Fruit fly (Drosophila melanogaster): Measurements from ENCODE around the gene Send2.

Gene Send2

DNA sequence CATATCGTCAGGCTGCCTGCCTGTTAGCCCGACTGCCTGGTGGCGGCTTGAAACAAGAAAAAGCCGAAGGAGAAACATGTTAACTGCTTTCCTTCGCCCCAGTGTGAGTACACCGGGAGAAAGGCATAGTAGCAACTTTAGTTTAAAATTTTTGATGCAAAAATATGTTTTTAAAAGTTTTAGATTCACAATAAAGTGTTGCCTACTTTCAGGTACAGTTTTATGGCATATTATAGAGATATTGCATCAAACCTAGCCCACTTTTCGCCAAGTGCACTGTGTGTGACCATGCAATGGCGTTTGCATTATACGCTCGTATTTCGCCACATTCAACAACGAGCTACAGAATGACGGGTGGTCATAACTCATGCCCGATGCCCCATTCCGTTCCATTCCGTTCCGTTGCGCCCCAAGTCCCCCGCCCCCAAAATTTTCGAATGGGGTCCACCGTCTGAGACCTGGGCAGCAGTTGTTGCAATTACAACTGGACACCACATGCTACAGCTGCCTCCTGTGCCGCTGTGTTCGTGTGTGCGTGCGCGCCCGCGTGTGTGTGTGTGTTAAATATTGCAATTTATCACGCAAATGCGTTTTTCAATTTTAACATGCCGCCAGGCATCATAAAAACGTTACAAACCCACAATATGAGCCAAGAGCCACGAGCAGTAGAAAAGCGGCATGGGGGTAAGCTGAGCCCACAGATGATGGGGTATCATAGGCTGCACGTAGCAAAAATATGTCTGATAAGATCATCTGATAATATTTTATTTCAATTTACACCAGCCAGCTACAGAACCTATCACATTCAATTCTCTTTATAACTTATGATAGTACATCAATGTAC, 23.7 kb upstream of the Send2 start:
- TF ChIP-seq dsx (GFP tag; optimal IDR thresholded peaks at IDR 0.05; ENCODE audit: poor library complexity, severe bottlenecking) (peak; percentile 55), CG11294 (GFP tag; IDR thresholded peaks at IDR 0.05) (peak; percentile 91), Sox15 (GFP tag; optimal IDR thresholded peaks at IDR 0.05) (peak; percentile 91), Ets21C (GFP tag; optimal IDR thresholded peaks at IDR 0.05) (peak; percentile 93), spab (GFP tag; optimal IDR thresholded peaks at IDR 0.05) (peak; percentile 94), Hr38 (GFP tag; optimal IDR thresholded peaks at IDR 0.05) (peak; percentile 37), ss (GFP tag; optimal IDR thresholded peaks at IDR 0.05) (peak; percentile 48 to 97), CG11762 (GFP tag; optimal IDR thresholded peaks at IDR 0.05; ENCODE audit: insufficient read depth) (peak; percentile 94), vri (GFP tag; optimal IDR thresholded peaks at IDR 0.05) (peak; percentile 92), CG6792 (GFP tag; optimal IDR thresholded peaks at IDR 0.05) (peak; percentile 96), CG34406 (GFP tag; optimal IDR thresholded peaks at IDR 0.05) (peak; percentile 93), CG3919 (GFP tag; optimal IDR thresholded peaks at IDR 0.05) (peak; percentile 83), CG15336 (GFP tag; IDR thresholded peaks at IDR 0.05) (peak; percentile 98), Eip93F (GFP tag; optimal IDR thresholded peaks at IDR 0.05) (peak; percentile 80), salr (GFP tag; optimal IDR thresholded peaks at IDR 0.05) (peak; percentile 85 to 90), CG11902 (GFP tag; optimal IDR thresholded peaks at IDR 0.05) (peak; percentile 78), OdsH (GFP tag; optimal IDR thresholded peaks at IDR 0.05) (peak; percentile 97), net (GFP tag; optimal IDR thresholded peaks at IDR 0.05) (peak; percentile 96), CG6808 (GFP tag; optimal IDR thresholded peaks at IDR 0.05) (peak; percentile 94), Sox14 (GFP tag; optimal IDR thresholded peaks at IDR 0.05) (peak; percentile 96), CG10631 (GFP tag; optimal IDR thresholded peaks at IDR 0.05) (peak; percentile 94), CG9139 (GFP tag; optimal IDR thresholded peaks at IDR 0.05) (peak; percentile 42), achi (GFP tag; optimal IDR thresholded peaks at IDR 0.05) (peak; percentile 93), CG8319 (GFP tag; optimal IDR thresholded peaks at IDR 0.05) (peak; percentile 92), Eip75B (GFP tag; optimal IDR thresholded peaks at IDR 0.05) (peak; percentile 91), CG31627 (GFP tag; optimal IDR thresholded peaks at IDR 0.05) (peak; percentile 96), fkh (GFP tag; optimal IDR thresholded peaks at IDR 0.05) (no peak), Blimp-1 (GFP tag; optimal IDR thresholded peaks at IDR 0.05) (peak; percentile 89), Hr39 (GFP tag; optimal IDR thresholded peaks at IDR 0.05) (peak; percentile 98), CG10669 (GFP tag; optimal IDR thresholded peaks at IDR 0.05) (peak; percentile 93), Gug (GFP tag; IDR thresholded peaks at IDR 0.05) (peak; percentile 94), topi (GFP tag; optimal IDR thresholded peaks at IDR 0.05) (peak; percentile 85), eg (GFP tag; IDR thresholded peaks at IDR 0.05) (peak; percentile 98), Smox (GFP tag; optimal IDR thresholded peaks at IDR 0.05) (peak; percentile 95), CG6854 (GFP tag; optimal IDR thresholded peaks at IDR 0.05) (peak; percentile 96), fd85E (GFP tag; optimal IDR thresholded peaks at IDR 0.05) (peak; percentile 86), CG4318 (GFP tag; optimal IDR thresholded peaks at IDR 0.05) (peak; percentile 94), svp (GFP tag) (peak; percentile 96), Ets96B (tag; optimal IDR thresholded peaks at IDR 0.05) (peak; percentile 69), CG7368 (GFP tag; optimal IDR thresholded peaks at IDR 0.05) (peak; percentile 96), esn (GFP tag; optimal IDR thresholded peaks at IDR 0.05) (peak; percentile 97), pdm3 (GFP tag; optimal IDR thresholded peaks at IDR 0.05) (peak; percentile 95), Eip78C (GFP tag) (peak; percentile 95), CG6163 (GFP tag; IDR thresholded peaks at IDR 0.05) (peak; percentile 83), CG6276 (GFP tag; optimal IDR thresholded peaks at IDR 0.05) (peak; percentile 97), Lpt (GFP tag; optimal IDR thresholded peaks at IDR 0.05) (peak; percentile 94), CG1621 (tag; optimal IDR thresholded peaks at IDR 0.05) (peak; percentile 93), CG32006 (GFP tag; optimal IDR thresholded peaks at IDR 0.05) (peak; percentile 97), CG16779 (tag; optimal IDR thresholded peaks at IDR 0.05) (peak; percentile 92), Sox102F (GFP tag; optimal IDR thresholded peaks at IDR 0.05) (peak; percentile 96)

All from whole organism, prepupa.